Fruit fly (Drosophila melanogaster) whole organism, prepupa: ENCODE data around the gene NPF.

ENCODE experiments used
- CG6163 ChIP-seq: fragments of 200-800 bp; sonication (Bioruptor generic); IDR thresholded peaks from 3 replicates; pipeline ENCODE4 v1.3.6; 2022; ENCODE audit warnings: missing biosample characterization, missing genetic modification characterization
- CG6808 ChIP-seq: fragments of 200-800 bp; sonication (Bioruptor generic); optimal IDR thresholded peaks from 3 replicates; lab custom pipeline; 2017; ENCODE audit warnings: missing biosample characterization, missing genetic modification characterization, mild to moderate bottlenecking, moderate library complexity, missing genetic modification reagents
- CG6854 ChIP-seq: fragments of 200-800 bp; sonication (Bioruptor generic); optimal IDR thresholded peaks from 2 replicates; lab custom pipeline; 2017; ENCODE audit warnings: missing biosample characterization, mild to moderate bottlenecking, missing genetic modification characterization
- achi ChIP-seq: fragments of 200-800 bp; sonication (Bioruptor generic); optimal IDR thresholded peaks from 3 replicates; lab custom pipeline; 2016; ENCODE audit warnings: missing biosample characterization, missing genetic modification characterization
- fd85E ChIP-seq: fragments of 200-800 bp; sonication (Bioruptor generic); optimal IDR thresholded peaks from 3 replicates; lab custom pipeline; 2016; ENCODE audit warnings: missing biosample characterization, missing genetic modification characterization
- net ChIP-seq: fragments of 200-800 bp; sonication (Bioruptor generic); optimal IDR thresholded peaks from 3 replicates; lab custom pipeline; 2016; ENCODE audit warnings: missing biosample characterization, missing genetic modification characterization

- TF ChIP-seq fd85E (GFP tag; lab: Kevin White, UChicago) (no peak), achi (GFP tag; lab: Kevin White, UChicago) (no peak), CG6163 (no peak), CG6854 (GFP tag; lab: Kevin White, UChicago) (no peak), CG6808 (GFP tag; lab: Kevin White, UChicago) (no peak), net (GFP tag; lab: Kevin White, UChicago) (no peak)
These were observed 37.8 kb upstream of the NPF start, which contains the start of gene CG14891 for dm6 chr3R:16571215-16571614.
